Fruit fly (Drosophila melanogaster): ENCODE data around the gene Fur1.

Fur1 gene

DNA sequence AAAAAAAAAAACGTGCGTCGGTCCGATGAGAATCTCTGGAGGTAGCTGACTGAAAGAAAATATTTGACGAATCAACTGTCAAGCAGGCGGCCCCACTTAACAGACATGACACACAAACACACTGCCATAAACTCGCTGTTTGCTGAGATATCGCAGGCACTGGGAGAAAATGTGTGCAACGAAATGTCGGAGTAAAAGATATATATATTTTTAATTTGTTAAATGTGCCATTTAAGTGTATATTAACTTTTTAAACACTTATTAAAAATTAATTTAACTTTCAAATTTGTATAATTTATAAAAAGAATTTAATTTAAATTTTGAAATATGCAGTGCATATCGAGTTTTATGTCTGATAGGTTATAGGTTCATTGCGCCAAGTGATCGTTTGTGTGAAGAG is 16.3 kb upstream of the Fur1 start (continued):
- TF ChIP-seq CG1792 (GFP tag; optimal IDR thresholded peaks at IDR 0.05) (no peak), nau (GFP tag; optimal IDR thresholded peaks at IDR 0.05) (no peak), sisA (GFP tag; IDR thresholded peaks at IDR 0.05) (peak; percentile 53), Vsx1 (GFP tag; optimal IDR thresholded peaks at IDR 0.05) (peak; percentile 31), CG17912 (GFP tag; optimal IDR thresholded peaks at IDR 0.05) (no peak), odd (GFP tag; optimal IDR thresholded peaks at IDR 0.05) (no peak), Usf (GFP tag; optimal IDR thresholded peaks at IDR 0.05) (no peak), Awh (GFP tag; IDR thresholded peaks at IDR 0.05) (peak; percentile 40; the same call in 1 of the 2 replicates), twi (tag; optimal IDR thresholded peaks at IDR 0.05) (no peak), row (GFP tag; IDR thresholded peaks at IDR 0.05) (peak; percentile 61; the same call in 2 of the 3 replicates), Dek (tag; optimal IDR thresholded peaks at IDR 0.05) (no peak), Hmx (GFP tag; optimal IDR thresholded peaks at IDR 0.05) (no peak), CG8359 (GFP tag; optimal IDR thresholded peaks at IDR 0.05; ENCODE audit: borderline replicate concordance) (no peak), CG18619 (GFP tag; optimal IDR thresholded peaks at IDR 0.05) (no peak), HmgZ (tag; optimal IDR thresholded peaks at IDR 0.05) (no peak), CG7786 (GFP tag; optimal IDR thresholded peaks at IDR 0.05) (no peak), Neu2 (GFP tag; optimal IDR thresholded peaks at IDR 0.05; ENCODE audit: borderline replicate concordance) (no peak), Hand (GFP tag; optimal IDR thresholded peaks at IDR 0.05) (no peak), CG13424 (tag; optimal IDR thresholded peaks at IDR 0.05) (peak; percentile 36), fd102C (GFP tag; optimal IDR thresholded peaks at IDR 0.05) (no peak), CG17361 (GFP tag; IDR thresholded peaks at IDR 0.05) (peak; percentile 74), bigmax (GFP tag; optimal IDR thresholded peaks at IDR 0.05) (no peak), Atf3 (GFP tag; optimal IDR thresholded peaks at IDR 0.05) (no peak), CG34376 (GFP tag; optimal IDR thresholded peaks at IDR 0.05) (no peak), seq (GFP tag; IDR thresholded peaks at IDR 0.05) (no peak), ab (GFP tag; optimal IDR thresholded peaks at IDR 0.05) (no peak), vnd (GFP tag; IDR thresholded peaks at IDR 0.05; ENCODE audit: partially characterized antibody) (no peak), jumu (GFP tag; optimal IDR thresholded peaks at IDR 0.05) (no peak), sr (GFP tag; IDR thresholded peaks at IDR 0.05) (no peak), CG15011 (GFP tag; optimal IDR thresholded peaks at IDR 0.05) (peak; percentile 39), CG8290 (GFP tag; optimal IDR thresholded peaks at IDR 0.05) (peak; percentile 41), CG8290 (tag; optimal IDR thresholded peaks at IDR 0.05) (no peak), Hsf (GFP tag; optimal IDR thresholded peaks at IDR 0.05) (no peak), bcd (GFP tag; optimal IDR thresholded peaks at IDR 0.05) (peak; percentile 60), insv (GFP tag; optimal IDR thresholded peaks at IDR 0.05) (no peak), run (tag; optimal IDR thresholded peaks at IDR 0.05) (peak; percentile 14), C15 (GFP tag; IDR thresholded peaks at IDR 0.05) (no peak), disco-r (GFP tag; optimal IDR thresholded peaks at IDR 0.05) (no peak), CG9797 (GFP tag; optimal IDR thresholded peaks at IDR 0.05) (peak; percentile 16), Sox102F (GFP tag; optimal IDR thresholded peaks at IDR 0.05) (peak; percentile 56), chinmo (GFP tag; IDR thresholded peaks at IDR 0.05; ENCODE audit: partially characterized antibody) (no peak), CG4707 (GFP tag; optimal IDR thresholded peaks at IDR 0.05) (no peak), sim (GFP tag; IDR thresholded peaks at IDR 0.05) (no peak), CG3407 (GFP tag; optimal IDR thresholded peaks at IDR 0.05) (peak; percentile 46), tin (GFP tag; optimal IDR thresholded peaks at IDR 0.05) (peak; percentile 59), nmo (GFP tag; optimal IDR thresholded peaks at IDR 0.05) (peak; percentile 76), CG30431 (GFP tag; optimal IDR thresholded peaks at IDR 0.05) (no peak), usp (GFP tag; optimal IDR thresholded peaks at IDR 0.05) (no peak), CoRest (tag; optimal IDR thresholded peaks at IDR 0.05) (peak; percentile 36), tll (GFP tag; optimal IDR thresholded peaks at IDR 0.05) (no peak), CG9727 (GFP tag; optimal IDR thresholded peaks at IDR 0.05) (peak; percentile 79)
